Fruit fly (Drosophila melanogaster) whole organism, embryonic: Measurements from ENCODE around the gene CG15034.

ENCODE experiments used
- Atf3 ChIP-seq: fragments of 200-800 bp; sonication (Bioruptor generic); optimal IDR thresholded peaks from 3 replicates; lab custom pipeline; 2016; ENCODE audit warnings: missing biosample characterization, missing genetic modification characterization
- CG10431 ChIP-seq: fragments of 200-800 bp; sonication (Bioruptor generic); optimal IDR thresholded peaks from 3 replicates; lab custom pipeline; 2018; ENCODE audit warnings: missing biosample characterization, mild to moderate bottlenecking, missing genetic modification characterization
- CG12769 ChIP-seq: fragments of 200-800 bp; sonication (Bioruptor generic); optimal IDR thresholded peaks from 2 replicates; lab custom pipeline; 2019; ENCODE audit warnings: missing biosample characterization, mild to moderate bottlenecking, missing genetic modification characterization, moderate library complexity
- CG14050 ChIP-seq: fragments of 200-800 bp; sonication (Bioruptor generic); IDR thresholded peaks from 3 replicates; pipeline ENCODE4 v1.3.6; 2022; ENCODE audit warnings: missing biosample characterization, missing genetic modification characterization
- CG14667 ChIP-seq: fragments of 200-800 bp; sonication (Bioruptor generic); IDR thresholded peaks from 2 replicates; pipeline ENCODE4 v1.3.6; 2022; ENCODE audit warnings: missing biosample characterization, missing genetic modification characterization
- CG14710 ChIP-seq: fragments of 200-800 bp; sonication (Bioruptor generic); optimal IDR thresholded peaks from 3 replicates; lab custom pipeline; 2019; ENCODE audit warnings: missing biosample characterization, mild to moderate bottlenecking, missing genetic modification characterization, moderate library complexity
- CG16779 ChIP-seq: fragments of 200-800 bp; sonication (Bioruptor generic); IDR thresholded peaks from 2 replicates; pipeline ENCODE4 v1.3.6; 2022; ENCODE audit warnings: missing biosample characterization, missing genetic modification characterization
- CG16815 ChIP-seq: fragments of 200-800 bp; sonication (Bioruptor generic); optimal IDR thresholded peaks from 3 replicates; lab custom pipeline; 2017; ENCODE audit warnings: missing biosample characterization, mild to moderate bottlenecking, missing genetic modification characterization
- CG17385 ChIP-seq: fragments of 200-800 bp; sonication (Bioruptor generic); optimal IDR thresholded peaks from 3 replicates; lab custom pipeline; 2018; ENCODE audit warnings: missing biosample characterization, mild to moderate bottlenecking, missing genetic modification characterization
- CG17568 ChIP-seq: fragments of 200-800 bp; sonication (Bioruptor generic); optimal IDR thresholded peaks from 2 replicates; lab custom pipeline; 2018; ENCODE audit warnings: missing biosample characterization, mild to moderate bottlenecking, missing genetic modification characterization, moderate library complexity
- CG17802 ChIP-seq: fragments of 200-800 bp; sonication (Bioruptor generic); optimal IDR thresholded peaks from 2 replicates; lab custom pipeline; 2018; ENCODE audit warnings: missing biosample characterization, mild to moderate bottlenecking, missing genetic modification characterization, moderate library complexity
- CG2875 ChIP-seq: fragments of 200-800 bp; sonication (Bioruptor generic); optimal IDR thresholded peaks from 2 replicates; lab custom pipeline; 2017; ENCODE audit warnings: missing biosample characterization, mild to moderate bottlenecking, missing genetic modification characterization, missing genetic modification reagents
- CG30020 ChIP-seq: fragments of 200-800 bp; optimal IDR thresholded peaks from 2 replicates; lab custom pipeline; 2019; ENCODE audit warnings: missing biosample characterization, mild to moderate bottlenecking, missing genetic modification characterization, moderate library complexity
- CG5953 ChIP-seq: fragments of 200-800 bp; sonication (Bioruptor generic); IDR thresholded peaks from 2 replicates; pipeline ENCODE4 v1.3.6; 2022; ENCODE audit warnings: missing biosample characterization, missing genetic modification characterization
- CG8359 ChIP-seq: fragments of 200-800 bp; sonication (Bioruptor generic); optimal IDR thresholded peaks from 2 replicates; lab custom pipeline; 2017; ENCODE audit warnings: missing biosample characterization, mild to moderate bottlenecking, missing genetic modification characterization, borderline replicate concordance
- CG9609 ChIP-seq: fragments of 200-800 bp; sonication (Bioruptor generic); optimal IDR thresholded peaks from 3 replicates; lab custom pipeline; 2016; ENCODE audit warnings: missing biosample characterization, missing genetic modification characterization
- D ChIP-seq, 2 experiments: fragments of 200-800 bp in 1 of 2; fragments of >200 bp in 1 of 2; sonication (Bioruptor generic) in 1 of 2; optimal IDR thresholded peaks; 2 replicates in 1 of 2; 3 replicates in 1 of 2; lab custom pipeline; 2017; ENCODE audit warnings: mild to moderate bottlenecking in 1 of 2, missing biosample characterization in 1 of 2, missing genetic modification characterization in 1 of 2, missing genetic modification reagents in 1 of 2
- ERR ChIP-seq: fragments of 200-800 bp; sonication (Bioruptor generic); optimal IDR thresholded peaks from 2 replicates; lab custom pipeline; 2016; ENCODE audit warnings: missing biosample characterization, missing genetic modification characterization
- NC2α ChIP-seq: fragments of 200-800 bp; sonication (Bioruptor generic); optimal IDR thresholded peaks from 2 replicates; lab custom pipeline; 2016; ENCODE audit warnings: missing biosample characterization, missing genetic modification characterization
- NFAT ChIP-seq: fragments of 200-800 bp; sonication (Bioruptor generic); IDR thresholded peaks from 2 replicates; pipeline ENCODE4 v1.3.6; 2022; ENCODE audit warnings: missing biosample characterization, missing genetic modification characterization
- Rfx ChIP-seq: fragments of 200-800 bp; sonication (Bioruptor generic); IDR thresholded peaks from 2 replicates; pipeline ENCODE4 v1.3.6; 2022; ENCODE audit warnings: missing biosample characterization, missing genetic modification characterization
- Sin3A ChIP-seq: fragments of >200 bp; optimal IDR thresholded peaks from 2 replicates; lab custom pipeline; 2018
- Ssrp ChIP-seq: fragments of 200-800 bp; sonication (Bioruptor generic); optimal IDR thresholded peaks from 2 replicates; lab custom pipeline; 2018; ENCODE audit warnings: missing biosample characterization, mild to moderate bottlenecking, missing genetic modification characterization, moderate library complexity
- Xrp1 ChIP-seq: fragments of 200-800 bp; sonication (Bioruptor generic); IDR thresholded peaks from 2 replicates; pipeline ENCODE4 v1.3.6; 2022; ENCODE audit warnings: missing biosample characterization, missing genetic modification characterization
- abd-A ChIP-seq: fragments of 200-800 bp; sonication (Bioruptor generic); optimal IDR thresholded peaks from 3 replicates; lab custom pipeline; 2019; ENCODE audit warnings: missing biosample characterization, mild to moderate bottlenecking, missing genetic modification characterization, moderate library complexity
- ash1 ChIP-seq: fragments of 200-800 bp; sonication (Bioruptor generic); optimal IDR thresholded peaks from 2 replicates; lab custom pipeline; 2018; ENCODE audit warnings: missing biosample characterization, mild to moderate bottlenecking, missing genetic modification characterization
- az2 ChIP-seq: fragments of 200-800 bp; sonication (Bioruptor generic); optimal IDR thresholded peaks from 3 replicates; lab custom pipeline; 2016; ENCODE audit warnings: missing biosample characterization, missing genetic modification characterization
- bbx ChIP-seq: fragments of 200-800 bp; sonication (Bioruptor generic); IDR thresholded peaks from 2 replicates; pipeline ENCODE4 v1.3.6; 2022; ENCODE audit warnings: missing biosample characterization, missing genetic modification characterization; ENCODE audit not compliant: partially characterized antibody
- br ChIP-seq: fragments of >200 bp; optimal IDR thresholded peaks from 2 replicates; lab custom pipeline; 2017
- chm ChIP-seq: fragments of 200-800 bp; sonication (Bioruptor generic); IDR thresholded peaks from 2 replicates; pipeline ENCODE4 v1.3.6; 2022; ENCODE audit warnings: missing biosample characterization, missing genetic modification characterization
- crp ChIP-seq, 2 experiments: fragments of 200-800 bp; sonication (Bioruptor generic); optimal IDR thresholded peaks; 2 replicates in 1 of 2; 3 replicates in 1 of 2; lab custom pipeline; 2017; ENCODE audit warnings: missing biosample characterization in 2 of 2, missing genetic modification characterization in 2 of 2, mild to moderate bottlenecking in 1 of 2, moderate library complexity in 1 of 2
- dm ChIP-seq: fragments of 200-800 bp; sonication (Bioruptor generic); optimal IDR thresholded peaks from 3 replicates; lab custom pipeline; 2016; ENCODE audit warnings: missing biosample characterization, missing genetic modification characterization
- dmrt99B ChIP-seq: fragments of 200-800 bp; sonication (Bioruptor generic); optimal IDR thresholded peaks from 2 replicates; lab custom pipeline; 2018; ENCODE audit warnings: missing biosample characterization, mild to moderate bottlenecking, missing genetic modification characterization, moderate library complexity
- esg ChIP-seq: fragments of 200-800 bp; sonication (Bioruptor generic); conservative IDR thresholded peaks from 2 replicates; pipeline ENCODE4 v1.3.6; 2022; ENCODE audit warnings: missing biosample characterization, missing genetic modification characterization
- eve ChIP-seq, 2 experiments: fragments of >200 bp; optimal IDR thresholded peaks; 2 replicates each; lab custom pipeline; 2017; ENCODE audit warnings: missing biosample characterization in 2 of 2, missing genetic modification characterization in 2 of 2
- gcm ChIP-seq: fragments of 200-800 bp; sonication (Bioruptor generic); optimal IDR thresholded peaks from 2 replicates; lab custom pipeline; 2019; ENCODE audit warnings: missing biosample characterization, mild to moderate bottlenecking, missing genetic modification characterization, moderate library complexity
- gem ChIP-seq: fragments of 200-800 bp; sonication (Bioruptor generic); optimal IDR thresholded peaks from 2 replicates; lab custom pipeline; 2019; ENCODE audit warnings: missing biosample characterization, mild to moderate bottlenecking, missing genetic modification characterization, moderate library complexity
- gsb-n ChIP-seq: fragments of 200-800 bp; sonication (Bioruptor generic); optimal IDR thresholded peaks from 3 replicates; lab custom pipeline; 2018; ENCODE audit warnings: missing biosample characterization, mild to moderate bottlenecking, missing genetic modification characterization
- h ChIP-seq: fragments of >200 bp; optimal IDR thresholded peaks from 2 replicates; lab custom pipeline; 2017
- ham ChIP-seq: fragments of 200-800 bp; sonication (Bioruptor generic); IDR thresholded peaks from 2 replicates; pipeline ENCODE4 v1.3.6; 2022; ENCODE audit warnings: missing biosample characterization, missing genetic modification characterization
- ind ChIP-seq: fragments of 200-800 bp; sonication (Bioruptor generic); optimal IDR thresholded peaks from 3 replicates; lab custom pipeline; 2016; ENCODE audit warnings: missing biosample characterization, missing genetic modification characterization
- lmd ChIP-seq: fragments of 200-800 bp; sonication (Bioruptor generic); IDR thresholded peaks from 2 replicates; pipeline ENCODE4 v1.3.6; 2022; ENCODE audit warnings: missing biosample characterization, missing genetic modification characterization
- maf-S ChIP-seq: fragments of 200-800 bp; sonication (Bioruptor generic); optimal IDR thresholded peaks from 2 replicates; lab custom pipeline; 2016; ENCODE audit warnings: missing biosample characterization, missing genetic modification characterization
- nom ChIP-seq: fragments of 200-800 bp; sonication (Bioruptor generic); optimal IDR thresholded peaks from 2 replicates; lab custom pipeline; 2017; ENCODE audit warnings: missing biosample characterization, missing genetic modification characterization, mild to moderate bottlenecking, moderate library complexity, missing genetic modification reagents
- pho ChIP-seq: fragments of 200-800 bp; sonication (Bioruptor generic); optimal IDR thresholded peaks from 2 replicates; lab custom pipeline; 2016; ENCODE audit warnings: missing biosample characterization, missing genetic modification characterization
- pnt ChIP-seq: fragments of 200-800 bp; sonication (Bioruptor generic); optimal IDR thresholded peaks from 3 replicates; lab custom pipeline; 2016; ENCODE audit warnings: missing biosample characterization, missing genetic modification characterization
- sim ChIP-seq: fragments of 200-800 bp; sonication (Bioruptor generic); IDR thresholded peaks from 2 replicates; pipeline ENCODE4 v1.3.6; 2022; ENCODE audit warnings: missing biosample characterization, missing genetic modification characterization
- slbo ChIP-seq: fragments of 200-800 bp; sonication (Bioruptor generic); IDR thresholded peaks from 2 replicates; pipeline ENCODE4 v1.3.6; 2022; ENCODE audit warnings: missing biosample characterization, missing genetic modification characterization
- so ChIP-seq: fragments of 200-800 bp; sonication (Bioruptor generic); IDR thresholded peaks from 3 replicates; pipeline ENCODE4 v1.3.6; 2022; ENCODE audit warnings: missing biosample characterization, missing genetic modification characterization
- z ChIP-seq: fragments of 200-800 bp; sonication (Bioruptor generic); IDR thresholded peaks from 3 replicates; pipeline ENCODE4 v1.3.6; 2022; ENCODE audit warnings: missing biosample characterization, missing genetic modification characterization

The CG15034 gene

dm6 chrX:7319053-7319702 lies 28.1 kb downstream of the CG15034 start (continued):
- TF ChIP-seq pho (GFP tag; lab: Kevin White, UChicago) (no peak), Xrp1 (GFP tag; lab: Robert Waterston, UW) (peak; percentile 85), esg (GFP tag; lab: Robert Waterston, UW) (peak; percentile 44), chm (GFP tag; lab: Robert Waterston, UW) (peak; percentile 64; the same call in 1 of the 2 replicates), Rfx (GFP tag; lab: Robert Waterston, UW) (no peak), eve (GFP tag; optimal IDR thresholded peaks at IDR 0.05; lab: Kevin White, UChicago) (peak; percentile 33 to 82), CG12769 (no peak), z (0 out of 3 replicates have a peak, but pooled peaks have one; percentile 25), NC2α (GFP tag; lab: Kevin White, UChicago) (peak; percentile 36), Atf3 (GFP tag; lab: Kevin White, UChicago) (peak; percentile 70), ash1 (GFP tag; lab: Kevin White, UChicago) (no peak), D (optimal IDR thresholded peaks at IDR 0.05; lab: Kevin White, UChicago) (no peak), D (GFP tag; optimal IDR thresholded peaks at IDR 0.05; lab: Kevin White, UChicago) (peak; percentile 84), az2 (GFP tag; lab: Kevin White, UChicago) (peak; percentile 88), NFAT (GFP tag; lab: Robert Waterston, UW) (no peak), gem (peak; percentile 93), CG30020 (tag; lab: Kevin White, UChicago) (peak; percentile 51), CG17802 (tag; lab: Kevin White, UChicago) (peak; percentile 69), CG14667 (GFP tag; lab: Robert Waterston, UW) (no peak), h (lab: Kevin White, UChicago) (no peak), gcm (peak; percentile 75), Ssrp (peak; percentile 93), br (lab: Kevin White, UChicago) (no peak), maf-S (GFP tag; lab: Kevin White, UChicago) (peak; percentile 13), Sin3A (no peak), CG17385 (GFP tag; lab: Kevin White, UChicago) (peak; percentile 61), pnt (peak; percentile 69), lmd (GFP tag; lab: Robert Waterston, UW) (peak; percentile 60), ind (peak; percentile 64), CG16779 (GFP tag; lab: Robert Waterston, UW) (no peak), CG10431 (GFP tag; lab: Kevin White, UChicago) (peak; percentile 36), so (GFP tag; lab: Robert Waterston, UW) (peak; percentile 18; the same call in 1 of the 3 replicates), dm (GFP tag; lab: Kevin White, UChicago) (peak; percentile 56), nom (GFP tag; lab: Kevin White, UChicago) (peak; percentile 67), abd-A (tag; lab: Kevin White, UChicago) (no peak), CG5953 (0 out of 2 replicates have a peak, but pooled peaks have one; percentile 52), CG14050 (GFP tag; lab: Robert Waterston, UW) (peak; percentile 18; the same call in 1 of the 3 replicates), crp (GFP tag; optimal IDR thresholded peaks at IDR 0.05; lab: Kevin White, UChicago) (peak in 1 of 2 experiments; percentile 24), gsb-n (peak; percentile 92), CG17568 (peak; percentile 61), CG9609 (GFP tag; lab: Kevin White, UChicago) (peak; percentile 29), CG8359 (GFP tag; lab: Kevin White, UChicago) (peak; percentile 74), bbx (GFP tag; lab: Robert Waterston, UW) (no peak), sim (GFP tag; lab: Robert Waterston, UW) (peak; percentile 8; the same call in 1 of the 2 replicates), dmrt99B (tag; lab: Kevin White, UChicago) (peak; percentile 78), CG2875 (GFP tag; lab: Kevin White, UChicago) (peak; percentile 83), ERR (no peak), CG16815 (peak; percentile 86), CG14710 (tag; lab: Kevin White, UChicago) (peak; percentile 93), slbo (GFP tag; lab: Robert Waterston, UW) (no peak), ham (no peak)
